Fruit fly (Drosophila melanogaster) whole organism, embryonic: ENCODE measurements around the gene mAcon1.

Experiments
- CG11504 ChIP-seq: fragments of 200-800 bp; sonication (Bioruptor generic); optimal IDR thresholded peaks from 3 replicates; lab custom pipeline; 2019; ENCODE audit warnings: missing biosample characterization, mild to moderate bottlenecking, missing genetic modification characterization, moderate library complexity
- CG17361 ChIP-seq: fragments of 200-800 bp; sonication (Bioruptor generic); IDR thresholded peaks from 3 replicates; pipeline ENCODE4 v1.3.6; 2022; ENCODE audit warnings: missing biosample characterization, missing genetic modification characterization
- CG32772 ChIP-seq: fragments of 200-800 bp; sonication (Bioruptor generic); IDR thresholded peaks from 2 replicates; pipeline ENCODE4 v1.3.6; 2022; ENCODE audit warnings: missing biosample characterization, missing genetic modification characterization
- CG34224 ChIP-seq: fragments of 200-800 bp; sonication (Bioruptor generic); IDR thresholded peaks from 3 replicates; pipeline ENCODE4 v1.3.6; 2022; ENCODE audit warnings: missing biosample characterization, missing genetic modification characterization; ENCODE audit not compliant: partially characterized antibody
- CG8478 ChIP-seq: fragments of >200 bp; optimal IDR thresholded peaks from 2 replicates; lab custom pipeline; 2018
- Lpt ChIP-seq: fragments of >200 bp; optimal IDR thresholded peaks from 2 replicates; lab custom pipeline; 2018; ENCODE audit warnings: missing biosample characterization, missing genetic modification characterization
- Six4 ChIP-seq: fragments of 200-800 bp; sonication (Bioruptor generic); optimal IDR thresholded peaks from 2 replicates; lab custom pipeline; 2016; ENCODE audit warnings: missing biosample characterization, missing genetic modification characterization
- bab2 ChIP-seq: fragments of 200-800 bp; sonication (Bioruptor generic); optimal IDR thresholded peaks from 2 replicates; lab custom pipeline; 2016; ENCODE audit warnings: missing biosample characterization, missing genetic modification characterization
- caup ChIP-seq: fragments of 200-800 bp; sonication (Bioruptor generic); optimal IDR thresholded peaks from 3 replicates; lab custom pipeline; 2017; ENCODE audit warnings: missing biosample characterization, mild to moderate bottlenecking, missing genetic modification characterization, moderate library complexity; ENCODE audit not compliant: severe bottlenecking
- ems ChIP-seq: fragments of 200-800 bp; sonication (Bioruptor generic); optimal IDR thresholded peaks from 3 replicates; lab custom pipeline; 2016; ENCODE audit warnings: missing biosample characterization, missing genetic modification characterization
- nmo ChIP-seq: fragments of 200-800 bp; sonication (Bioruptor generic); optimal IDR thresholded peaks from 2 replicates; lab custom pipeline; 2018; ENCODE audit warnings: missing biosample characterization, mild to moderate bottlenecking, missing genetic modification characterization, moderate library complexity
- psq ChIP-seq: fragments of 200-800 bp; sonication (Bioruptor generic); optimal IDR thresholded peaks from 2 replicates; lab custom pipeline; 2017; ENCODE audit warnings: missing biosample characterization, missing genetic modification characterization
- so ChIP-seq: fragments of 200-800 bp; sonication (Bioruptor generic); IDR thresholded peaks from 3 replicates; pipeline ENCODE4 v1.3.6; 2022; ENCODE audit warnings: missing biosample characterization, missing genetic modification characterization
- usp ChIP-seq: fragments of >200 bp; optimal IDR thresholded peaks from 2 replicates; lab custom pipeline; 2017; ENCODE audit warnings: missing biosample characterization, missing genetic modification characterization

dm6 chr2L:21198633-21199264 lies 30.4 kb downstream of the mAcon1 start, which contains the start of gene Ret:
- TF ChIP-seq CG34224 (GFP tag; lab: Robert Waterston, UW): no peak
- TF ChIP-seq so (GFP tag; lab: Robert Waterston, UW): no peak
- TF ChIP-seq Lpt (GFP tag; lab: Kevin White, UChicago): no peak
- no peak for TF ChIP-seq usp (GFP tag; lab: Kevin White, UChicago)
- TF ChIP-seq CG11504: no peak
- no peak for TF ChIP-seq CG8478
- no peak for TF ChIP-seq nmo (GFP tag; lab: Kevin White, UChicago)
- TF ChIP-seq Six4 (GFP tag; lab: Kevin White, UChicago): no peak
- no peak for TF ChIP-seq caup
- no peak for TF ChIP-seq psq (GFP tag; lab: Kevin White, UChicago)
- no peak for TF ChIP-seq CG32772
- TF ChIP-seq bab2 (GFP tag; lab: Kevin White, UChicago): no peak
- no peak for TF ChIP-seq CG17361 (GFP tag; lab: Robert Waterston, UW)
- no peak for TF ChIP-seq ems (GFP tag; lab: Kevin White, UChicago)
